Worm (Caenorhabditis elegans) whole organism, midembryonic: ENCODE results near the gene F37B4.15.

ENCODE experiments used
- cog-1 ChIP-seq: sonication (generic microtip); optimal IDR thresholded peaks from 2 replicates; lab custom pipeline; 2016; ENCODE audit warnings: missing genetic modification characterization, missing compliant biosample characterization
- flt-1 ChIP-seq: fragments of 200-800 bp; sonication (Bioruptor generic); IDR thresholded peaks from 2 replicates; pipeline ENCODE4 v1.3.6; 2022; ENCODE audit warnings: missing genetic modification characterization, missing compliant biosample characterization
- klf-2 ChIP-seq: fragments of 200-800 bp; sonication (Bioruptor generic); conservative IDR thresholded peaks from 2 replicates; pipeline ENCODE4 v1.3.6; 2022; ENCODE audit warnings: missing genetic modification reagents, missing genetic modification characterization, missing compliant biosample characterization
- med-1 ChIP-seq: sonication (generic microtip); optimal IDR thresholded peaks from 2 replicates; lab custom pipeline; 2017; ENCODE audit warnings: missing genetic modification characterization, mild to moderate bottlenecking, missing compliant biosample characterization, antibody characterized with exemption, missing genetic modification reagents; ENCODE audit not compliant: insufficient read depth

- TF ChIP-seq flt-1 (GFP tag; lab: Robert Waterston, UW) (no peak), cog-1 (tag; lab: Kevin White, UChicago) (no peak), med-1 (GFP tag; lab: Kevin White, UChicago) (no peak), klf-2 (GFP tag; lab: Robert Waterston, UW) (no peak)
Measured at ce11 chrV:2922594-2922993, 30.6 kb downstream of the F37B4.15 start, which contains the start of gene srh-38.
